Worm (Caenorhabditis elegans) whole organism, L3 larva: Measurements from ENCODE around the gene cpg-2.

Experiments
- elt-3 ChIP-seq, 3 experiments: fragments of 150-350 bp in 1 of 3; sonication (generic microtip) in 2 of 3; optimal IDR thresholded peaks; 2 replicates in 2 of 3; 4 replicates in 1 of 3; lab custom pipeline; 2014 to 2017; ENCODE audit warnings: missing biosample characterization in 3 of 3, missing genetic modification characterization in 3 of 3
- nfya-1 ChIP-seq: sonication (generic microtip); optimal IDR thresholded peaks from 2 replicates; lab custom pipeline; 2017; ENCODE audit warnings: missing genetic modification characterization, mild to moderate bottlenecking, missing compliant biosample characterization, antibody characterized with exemption, moderate library complexity; ENCODE audit not compliant: insufficient read depth
- nhr-28 ChIP-seq: fragments of 150-350 bp; optimal IDR thresholded peaks from 2 replicates; lab custom pipeline; 2014; ENCODE audit warnings: missing biosample characterization, missing genetic modification characterization
- sea-2 ChIP-seq: fragments of 150-350 bp; sonication (generic microtip); optimal IDR thresholded peaks from 4 replicates; lab custom pipeline; 2014; ENCODE audit warnings: missing biosample characterization, missing genetic modification reagents, missing genetic modification characterization
- unc-62 ChIP-seq: fragments of 150-350 bp; sonication (generic microtip); optimal IDR thresholded peaks from 4 replicates; lab custom pipeline; 2014; ENCODE audit warnings: missing biosample characterization, missing genetic modification reagents, missing genetic modification characterization

DNA sequence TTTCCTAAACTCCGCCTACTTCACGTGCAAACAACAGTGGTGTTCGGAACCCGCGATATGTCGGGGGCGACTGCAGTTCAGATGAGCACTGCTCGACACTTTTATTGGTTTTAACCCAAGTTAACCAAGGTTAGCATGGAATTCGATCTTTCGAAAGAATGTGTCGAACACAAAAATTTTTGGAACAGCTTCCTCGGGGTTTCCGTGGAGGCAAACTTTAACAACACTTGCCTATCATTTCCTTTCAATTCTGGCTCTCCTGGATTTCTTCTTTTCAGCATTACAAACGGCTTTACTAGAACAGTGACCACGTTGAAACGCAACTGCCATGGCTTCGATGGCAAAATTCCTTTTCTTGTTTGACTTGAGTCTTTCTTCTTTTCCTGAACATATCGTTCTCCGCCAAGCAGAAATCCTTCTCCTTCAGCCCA is 37.5 kb upstream of the cpg-2 start:
- no peak for TF ChIP-seq unc-62 (GFP tag; lab: Kevin White, UChicago)
- TF ChIP-seq nfya-1 (tag; lab: Kevin White, UChicago) = peak; percentile 61
- TF ChIP-seq nhr-28 (tag; lab: Kevin White, UChicago) = no peak
- no peak for TF ChIP-seq sea-2
- TF ChIP-seq elt-3 (tag; optimal IDR thresholded peaks at IDR 0.05; lab: Kevin White, UChicago) = peak in 1 of 3 experiments; percentile 3
